Fruit fly (Drosophila melanogaster): ENCODE data around the gene CG5274.

CG5274 gene

dm6 chr3L:20452813-20453682 is 25.6 kb upstream of the CG5274 start, which contains the start of gene CG5199 (continued):
- TF ChIP-seq Oli (tag; optimal IDR thresholded peaks at IDR 0.05) (peak; percentile 56), row (GFP tag; IDR thresholded peaks at IDR 0.05) (peak; percentile 80), CG15479 (GFP tag; optimal IDR thresholded peaks at IDR 0.05) (peak; percentile 43), Ets97D (GFP tag; optimal IDR thresholded peaks at IDR 0.05) (peak; percentile 40), Scr (GFP tag; IDR thresholded peaks at IDR 0.05; ENCODE audit: partially characterized antibody) (peak; percentile 89), CG16813 (GFP tag; IDR thresholded peaks at IDR 0.05; ENCODE audit: partially characterized antibody) (peak; percentile 89), Antp (GFP tag; optimal IDR thresholded peaks at IDR 0.05) (peak; percentile 49), gcm (GFP tag; optimal IDR thresholded peaks at IDR 0.05) (peak; percentile 49), CG9437 (GFP tag; optimal IDR thresholded peaks at IDR 0.05) (peak; percentile 72), CG5245 (GFP tag; optimal IDR thresholded peaks at IDR 0.05) (no peak), CG6813 (GFP tag; optimal IDR thresholded peaks at IDR 0.05) (peak; percentile 37), zf30C (GFP tag; optimal IDR thresholded peaks at IDR 0.05) (peak; percentile 86), BEAF-32 (GFP tag; optimal IDR thresholded peaks at IDR 0.05) (peak; percentile 82), seq (GFP tag; IDR thresholded peaks at IDR 0.05) (no peak; the same call in 1 of the 2 replicates), ham (GFP tag; IDR thresholded peaks at IDR 0.05) (no peak), GATAe (GFP tag; conservative IDR thresholded peaks at IDR 0.05) (no peak), CG5953 (GFP tag; IDR thresholded peaks at IDR 0.05) (no peak), sisA (GFP tag; IDR thresholded peaks at IDR 0.05) (peak; percentile 49), Mes4 (GFP tag; optimal IDR thresholded peaks at IDR 0.05) (no peak), CG8388 (GFP tag; optimal IDR thresholded peaks at IDR 0.05) (peak; percentile 74), CG30431 (GFP tag; optimal IDR thresholded peaks at IDR 0.05) (peak; percentile 42), CG12155 (GFP tag; optimal IDR thresholded peaks at IDR 0.05) (peak; percentile 58), CG32772 (GFP tag; IDR thresholded peaks at IDR 0.05) (peak; percentile 34; the same call in 1 of the 2 replicates), tll (GFP tag; optimal IDR thresholded peaks at IDR 0.05) (no peak), CG12659 (GFP tag; optimal IDR thresholded peaks at IDR 0.05) (peak; percentile 77), Bdp1 (GFP tag; optimal IDR thresholded peaks at IDR 0.05) (no peak), croc (GFP tag; conservative IDR thresholded peaks at IDR 0.05) (peak; percentile 57), CG17361 (GFP tag; IDR thresholded peaks at IDR 0.05) (peak; percentile 90), bcd (GFP tag; optimal IDR thresholded peaks at IDR 0.05) (peak; percentile 77), CG1603 (tag; optimal IDR thresholded peaks at IDR 0.05) (peak; percentile 46), Stat92E (GFP tag; optimal IDR thresholded peaks at IDR 0.05) (no peak), CG2889 (GFP tag; IDR thresholded peaks at IDR 0.05) (no peak; the same call in 2 of the 3 replicates), ERR (GFP tag; optimal IDR thresholded peaks at IDR 0.05) (no peak), psq (GFP tag; optimal IDR thresholded peaks at IDR 0.05) (peak; percentile 43), Ptx1 (GFP tag; IDR thresholded peaks at IDR 0.05) (peak; percentile 80), Hsf (GFP tag; optimal IDR thresholded peaks at IDR 0.05) (peak; percentile 13), chm (GFP tag; IDR thresholded peaks at IDR 0.05) (no peak), Doc3 (GFP tag; IDR thresholded peaks at IDR 0.05; ENCODE audit: partially characterized antibody) (peak; percentile 77), zen (tag; optimal IDR thresholded peaks at IDR 0.05) (peak; percentile 60), Lpt (GFP tag; optimal IDR thresholded peaks at IDR 0.05) (no peak), zfh2 (GFP tag; optimal IDR thresholded peaks at IDR 0.05) (peak; percentile 53), CG4617 (GFP tag; optimal IDR thresholded peaks at IDR 0.05; ENCODE audit: borderline replicate concordance) (peak; percentile 48), CG1647 (GFP tag; optimal IDR thresholded peaks at IDR 0.05) (peak; percentile 25), CG11723 (GFP tag; optimal IDR thresholded peaks at IDR 0.05) (no peak), onecut (GFP tag; IDR thresholded peaks at IDR 0.05) (no peak), org-1 (GFP tag; optimal IDR thresholded peaks at IDR 0.05) (no peak), CoRest (tag; optimal IDR thresholded peaks at IDR 0.05) (peak; percentile 85), Dip3 (GFP tag; optimal IDR thresholded peaks at IDR 0.05) (peak; percentile 24)

All from whole organism, embryonic.